Worm (Caenorhabditis elegans) whole organism, L2 larva: Measurements from ENCODE around the gene T10H9.8.

Source experiments
- ama-1 ChIP-seq: fragments of 150-350 bp; optimal IDR thresholded peaks from 2 replicates; lab custom pipeline; 2018; ENCODE audit warnings: inconsistent platforms
- mbf-1 ChIP-seq: sonication (generic microtip); optimal IDR thresholded peaks from 2 replicates; lab custom pipeline; 2017; ENCODE audit warnings: missing biosample characterization, missing genetic modification characterization
- nhr-12 ChIP-seq: fragments of 150-350 bp; optimal IDR thresholded peaks from 2 replicates; lab custom pipeline; 2014; ENCODE audit warnings: missing biosample characterization, missing genetic modification characterization
- ztf-11 ChIP-seq: sonication (generic microtip); optimal IDR thresholded peaks from 2 replicates; lab custom pipeline; 2017; ENCODE audit warnings: missing biosample characterization, missing genetic modification characterization

ce11 chrV:6662505-6662904 lies 10.4 kb downstream of the T10H9.8 start:
- TF ChIP-seq nhr-12 (tag; lab: Kevin White, UChicago) (no peak), ama-1 (lab: Kevin White, UChicago) (no peak), ztf-11 (tag; lab: Kevin White, UChicago) (no peak), mbf-1 (tag; lab: Kevin White, UChicago) (no peak)
